Fruit fly (Drosophila melanogaster) whole organism, prepupa: ENCODE data around the gene CG43345.
A peak's percentile ranks its signal among the peaks of the same experiment; 100 is the strongest.

Experiments
- Blimp-1 ChIP-seq: fragments of 200-800 bp; sonication (Bioruptor generic); optimal IDR thresholded peaks from 3 replicates; lab custom pipeline; 2017; ENCODE audit warnings: missing biosample characterization, missing genetic modification characterization, mild to moderate bottlenecking, moderate library complexity, missing genetic modification reagents
- CG10631 ChIP-seq: fragments of 200-800 bp; sonication (Bioruptor generic); optimal IDR thresholded peaks from 2 replicates; lab custom pipeline; 2016; ENCODE audit warnings: missing biosample characterization, missing genetic modification characterization
- CG10669 ChIP-seq: fragments of 200-800 bp; sonication (Bioruptor generic); optimal IDR thresholded peaks from 3 replicates; lab custom pipeline; 2018; ENCODE audit warnings: missing biosample characterization, mild to moderate bottlenecking, missing genetic modification characterization, moderate library complexity
- CG11294 ChIP-seq: fragments of 200-800 bp; sonication (Bioruptor generic); IDR thresholded peaks from 2 replicates; pipeline ENCODE4 v1.3.6; 2022; ENCODE audit warnings: missing biosample characterization, missing genetic modification characterization
- CG11762 ChIP-seq: fragments of 200-800 bp; sonication (Bioruptor generic); optimal IDR thresholded peaks from 3 replicates; lab custom pipeline; 2016; ENCODE audit warnings: missing biosample characterization, missing genetic modification characterization; ENCODE audit not compliant: insufficient read depth
- CG11902 ChIP-seq: fragments of 200-800 bp; sonication (Bioruptor generic); optimal IDR thresholded peaks from 3 replicates; lab custom pipeline; 2016; ENCODE audit warnings: missing biosample characterization, missing genetic modification characterization
- CG15336 ChIP-seq: fragments of 200-800 bp; sonication (Bioruptor generic); IDR thresholded peaks from 2 replicates; pipeline ENCODE4 v1.3.6; 2022; ENCODE audit warnings: missing biosample characterization, missing genetic modification characterization
- CG1621 ChIP-seq: fragments of 200-800 bp; sonication (Bioruptor generic); optimal IDR thresholded peaks from 3 replicates; lab custom pipeline; 2018; ENCODE audit warnings: missing biosample characterization, mild to moderate bottlenecking, missing genetic modification characterization
- CG16779 ChIP-seq: fragments of 200-800 bp; sonication (Bioruptor generic); optimal IDR thresholded peaks from 3 replicates; lab custom pipeline; 2017; ENCODE audit warnings: missing biosample characterization, mild to moderate bottlenecking, missing genetic modification characterization
- CG3032 ChIP-seq: fragments of 200-800 bp; optimal IDR thresholded peaks from 2 replicates; lab custom pipeline; 2019; ENCODE audit warnings: missing biosample characterization, mild to moderate bottlenecking, missing genetic modification characterization, moderate library complexity
- CG31627 ChIP-seq: fragments of 200-800 bp; sonication (Bioruptor generic); optimal IDR thresholded peaks from 3 replicates; lab custom pipeline; 2016; ENCODE audit warnings: missing biosample characterization, missing genetic modification characterization
- CG32006 ChIP-seq: fragments of 200-800 bp; sonication (Bioruptor generic); optimal IDR thresholded peaks from 3 replicates; lab custom pipeline; 2017; ENCODE audit warnings: missing biosample characterization, mild to moderate bottlenecking, missing genetic modification characterization
- CG34406 ChIP-seq: fragments of 200-800 bp; sonication (Bioruptor generic); optimal IDR thresholded peaks from 3 replicates; lab custom pipeline; 2016; ENCODE audit warnings: missing biosample characterization, missing genetic modification characterization
- CG3919 ChIP-seq: fragments of 200-800 bp; sonication (Bioruptor generic); optimal IDR thresholded peaks from 3 replicates; lab custom pipeline; 2016; ENCODE audit warnings: missing biosample characterization, missing genetic modification characterization
- CG4318 ChIP-seq: fragments of 200-800 bp; sonication (Bioruptor generic); optimal IDR thresholded peaks from 3 replicates; lab custom pipeline; 2017; ENCODE audit warnings: missing biosample characterization, mild to moderate bottlenecking, missing genetic modification characterization
- CG6163 ChIP-seq: fragments of 200-800 bp; sonication (Bioruptor generic); IDR thresholded peaks from 3 replicates; pipeline ENCODE4 v1.3.6; 2022; ENCODE audit warnings: missing biosample characterization, missing genetic modification characterization
- CG6276 ChIP-seq: fragments of 200-800 bp; sonication (Bioruptor generic); optimal IDR thresholded peaks from 2 replicates; lab custom pipeline; 2017; ENCODE audit warnings: missing biosample characterization, mild to moderate bottlenecking, missing genetic modification characterization
- CG6854 ChIP-seq: fragments of 200-800 bp; sonication (Bioruptor generic); optimal IDR thresholded peaks from 2 replicates; lab custom pipeline; 2017; ENCODE audit warnings: missing biosample characterization, mild to moderate bottlenecking, missing genetic modification characterization
- CG7368 ChIP-seq: fragments of 200-800 bp; sonication (Bioruptor generic); optimal IDR thresholded peaks from 3 replicates; lab custom pipeline; 2016; ENCODE audit warnings: missing biosample characterization, missing genetic modification characterization
- CG8119 ChIP-seq: fragments of 200-800 bp; sonication (Bioruptor generic); IDR thresholded peaks from 3 replicates; pipeline ENCODE4 v1.3.6; 2022; ENCODE audit warnings: missing biosample characterization, missing genetic modification characterization
- CG8632 ChIP-seq: fragments of 200-800 bp; sonication (Bioruptor generic); optimal IDR thresholded peaks from 3 replicates; lab custom pipeline; 2016; ENCODE audit warnings: missing biosample characterization, missing genetic modification characterization
- CG9139 ChIP-seq: fragments of 200-800 bp; sonication (Bioruptor generic); optimal IDR thresholded peaks from 3 replicates; lab custom pipeline; 2017; ENCODE audit warnings: missing biosample characterization, mild to moderate bottlenecking, missing genetic modification characterization
- Eip75B ChIP-seq: fragments of 200-800 bp; sonication (Bioruptor generic); optimal IDR thresholded peaks from 3 replicates; lab custom pipeline; 2016; ENCODE audit warnings: missing biosample characterization, missing genetic modification characterization
- Eip93F ChIP-seq: fragments of 200-800 bp; sonication (Bioruptor generic); optimal IDR thresholded peaks from 2 replicates; lab custom pipeline; 2016; ENCODE audit warnings: missing biosample characterization, mild to moderate bottlenecking, missing genetic modification characterization
- Ets21C ChIP-seq: fragments of 200-800 bp; sonication (Bioruptor generic); optimal IDR thresholded peaks from 3 replicates; lab custom pipeline; 2016; ENCODE audit warnings: missing biosample characterization, missing genetic modification characterization
- Ets96B ChIP-seq: fragments of 200-800 bp; optimal IDR thresholded peaks from 2 replicates; lab custom pipeline; 2019; ENCODE audit warnings: missing biosample characterization, mild to moderate bottlenecking, missing genetic modification characterization, moderate library complexity
- Gug ChIP-seq: fragments of 200-800 bp; sonication (Bioruptor generic); IDR thresholded peaks from 2 replicates; pipeline ENCODE4 v1.3.6; 2022; ENCODE audit warnings: missing biosample characterization, missing genetic modification characterization
- Hr39 ChIP-seq: fragments of 200-800 bp; sonication (Bioruptor generic); optimal IDR thresholded peaks from 2 replicates; lab custom pipeline; 2016; ENCODE audit warnings: missing biosample characterization, missing genetic modification characterization
- Hr4 ChIP-seq: fragments of 200-800 bp; sonication (Bioruptor generic); optimal IDR thresholded peaks from 3 replicates; lab custom pipeline; 2016; ENCODE audit warnings: missing biosample characterization, missing genetic modification characterization
- Lpt ChIP-seq: fragments of 200-800 bp; sonication (Bioruptor generic); optimal IDR thresholded peaks from 3 replicates; lab custom pipeline; 2016; ENCODE audit warnings: missing biosample characterization, missing genetic modification characterization
- OdsH ChIP-seq: fragments of 200-800 bp; sonication (Bioruptor generic); optimal IDR thresholded peaks from 3 replicates; lab custom pipeline; 2016; ENCODE audit warnings: missing biosample characterization, missing genetic modification characterization
- Sox14 ChIP-seq: fragments of 200-800 bp; sonication (Bioruptor generic); optimal IDR thresholded peaks from 3 replicates; lab custom pipeline; 2016; ENCODE audit warnings: missing biosample characterization, missing genetic modification characterization
- Sox15 ChIP-seq: fragments of 200-800 bp; sonication (Bioruptor generic); optimal IDR thresholded peaks from 3 replicates; lab custom pipeline; 2016; ENCODE audit warnings: missing biosample characterization, missing genetic modification characterization
- achi ChIP-seq: fragments of 200-800 bp; sonication (Bioruptor generic); optimal IDR thresholded peaks from 3 replicates; lab custom pipeline; 2016; ENCODE audit warnings: missing biosample characterization, missing genetic modification characterization
- acj6 ChIP-seq: fragments of 200-800 bp; sonication (Bioruptor generic); optimal IDR thresholded peaks from 3 replicates; lab custom pipeline; 2016; ENCODE audit warnings: missing biosample characterization, missing genetic modification characterization
- cyc ChIP-seq: fragments of 200-800 bp; sonication (Bioruptor generic); optimal IDR thresholded peaks from 3 replicates; lab custom pipeline; 2016; ENCODE audit warnings: missing biosample characterization, missing genetic modification characterization
- dac ChIP-seq: fragments of 200-800 bp; sonication (Bioruptor generic); optimal IDR thresholded peaks from 2 replicates; lab custom pipeline; 2017; ENCODE audit warnings: missing biosample characterization, mild to moderate bottlenecking, missing genetic modification characterization
- dsx ChIP-seq: fragments of 200-800 bp; optimal IDR thresholded peaks from 3 replicates; lab custom pipeline; 2019; ENCODE audit warnings: missing biosample characterization, mild to moderate bottlenecking, missing genetic modification characterization, moderate library complexity; ENCODE audit not compliant: poor library complexity, severe bottlenecking
- eg ChIP-seq: fragments of 200-800 bp; sonication (Bioruptor generic); IDR thresholded peaks from 3 replicates; pipeline ENCODE4 v1.3.6; 2022; ENCODE audit warnings: missing biosample characterization, missing genetic modification characterization
- esn ChIP-seq: fragments of 200-800 bp; sonication (Bioruptor generic); optimal IDR thresholded peaks from 2 replicates; lab custom pipeline; 2016; ENCODE audit warnings: missing biosample characterization, mild to moderate bottlenecking, missing genetic modification characterization, moderate library complexity
- fd59A ChIP-seq: fragments of 200-800 bp; sonication (Bioruptor generic); optimal IDR thresholded peaks from 2 replicates; lab custom pipeline; 2017; ENCODE audit warnings: missing biosample characterization, mild to moderate bottlenecking, missing genetic modification characterization, missing genetic modification reagents
- fd85E ChIP-seq: fragments of 200-800 bp; sonication (Bioruptor generic); optimal IDR thresholded peaks from 3 replicates; lab custom pipeline; 2016; ENCODE audit warnings: missing biosample characterization, missing genetic modification characterization
- fkh ChIP-seq: fragments of 200-800 bp; sonication (Bioruptor generic); optimal IDR thresholded peaks from 3 replicates; lab custom pipeline; 2017; ENCODE audit warnings: missing biosample characterization, mild to moderate bottlenecking, missing genetic modification characterization, moderate library complexity
- net ChIP-seq: fragments of 200-800 bp; sonication (Bioruptor generic); optimal IDR thresholded peaks from 3 replicates; lab custom pipeline; 2016; ENCODE audit warnings: missing biosample characterization, missing genetic modification characterization
- pdm3 ChIP-seq: fragments of 200-800 bp; sonication (Bioruptor generic); optimal IDR thresholded peaks from 3 replicates; lab custom pipeline; 2016; ENCODE audit warnings: missing biosample characterization, missing genetic modification characterization
- salr ChIP-seq, 2 experiments: fragments of 200-800 bp; sonication (Bioruptor generic); optimal IDR thresholded peaks; 3 replicates each; lab custom pipeline; 2016 to 2018; ENCODE audit warnings: missing biosample characterization in 2 of 2, missing genetic modification characterization in 2 of 2, mild to moderate bottlenecking in 1 of 2
- spab ChIP-seq: fragments of 200-800 bp; sonication (Bioruptor generic); optimal IDR thresholded peaks from 2 replicates; lab custom pipeline; 2017; ENCODE audit warnings: missing biosample characterization, mild to moderate bottlenecking, missing genetic modification characterization, missing genetic modification reagents
- svp ChIP-seq: fragments of 200-800 bp; sonication (Bioruptor generic); peaks from one replicate; lab custom pipeline; 2016; ENCODE audit warnings: missing biosample characterization, missing genetic modification characterization
- vri ChIP-seq: fragments of 200-800 bp; sonication (Bioruptor generic); optimal IDR thresholded peaks from 3 replicates; lab custom pipeline; 2016; ENCODE audit warnings: missing biosample characterization, mild to moderate bottlenecking, missing genetic modification characterization

CG43345 gene

DNA sequence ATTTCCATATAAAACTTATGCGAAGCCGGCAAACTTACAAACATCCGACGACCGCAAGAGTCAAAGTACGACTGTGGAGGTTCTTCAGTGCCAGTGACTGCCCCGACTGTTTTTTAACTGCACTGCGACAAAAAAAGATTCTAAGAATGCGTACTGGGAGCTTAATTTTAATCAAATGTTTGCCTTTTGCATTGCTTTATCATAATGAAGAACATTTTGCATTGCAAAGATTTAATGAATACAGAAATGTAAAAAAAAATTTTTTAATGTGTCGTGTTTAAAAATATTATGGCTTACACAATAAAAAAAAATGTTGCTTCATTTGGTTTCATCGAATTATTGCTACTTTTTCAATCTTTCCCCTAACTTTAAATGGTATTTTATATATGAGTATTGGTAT lies 28.8 kb upstream of the CG43345 start (continued):
- TF ChIP-seq Ets21C (GFP tag; lab: Kevin White, UChicago) (peak; percentile 5), Hr39 (GFP tag; lab: Kevin White, UChicago) (no peak), CG8119 (GFP tag; lab: Robert Waterston, UW) (0 out of 3 replicates have a peak, but pooled peaks have one; percentile 43), Sox14 (peak; percentile 26), Blimp-1 (GFP tag; lab: Kevin White, UChicago) (no peak), Sox15 (no peak), spab (GFP tag; lab: Kevin White, UChicago) (no peak), Ets96B (tag; lab: Kevin White, UChicago) (no peak), eg (GFP tag; lab: Robert Waterston, UW) (peak; percentile 61; the same call in 2 of the 3 replicates), salr (GFP tag; optimal IDR thresholded peaks at IDR 0.05; lab: Kevin White, UChicago) (no peak), vri (GFP tag; lab: Kevin White, UChicago) (no peak), cyc (GFP tag; lab: Kevin White, UChicago) (peak; percentile 10), CG6276 (GFP tag; lab: Kevin White, UChicago) (peak; percentile 36), Gug (GFP tag; lab: Robert Waterston, UW) (no peak), dac (no peak), esn (GFP tag; lab: Kevin White, UChicago) (no peak), CG4318 (peak; percentile 23), CG11294 (GFP tag; lab: Robert Waterston, UW) (0 out of 2 replicates have a peak, but pooled peaks have one; percentile 10), svp (GFP tag; lab: Kevin White, UChicago) (peak; percentile 71), CG8632 (GFP tag; lab: Kevin White, UChicago) (no peak), CG1621 (no peak), fkh (no peak), CG6854 (GFP tag; lab: Kevin White, UChicago) (no peak), Hr4 (GFP tag; lab: Kevin White, UChicago) (peak; percentile 52), Eip93F (no peak), pdm3 (peak; percentile 21), CG10631 (peak; percentile 17), CG32006 (GFP tag; lab: Kevin White, UChicago) (peak; percentile 56), Eip75B (GFP tag; lab: Kevin White, UChicago) (no peak), CG10669 (peak; percentile 22), dsx (GFP tag; lab: Kevin White, UChicago) (no peak), CG9139 (no peak), CG3032 (tag; lab: Kevin White, UChicago) (no peak), achi (GFP tag; lab: Kevin White, UChicago) (peak; percentile 35), acj6 (peak; percentile 35), CG11902 (GFP tag; lab: Kevin White, UChicago) (no peak), OdsH (GFP tag; lab: Kevin White, UChicago) (peak; percentile 34), CG11762 (peak; percentile 38), Lpt (peak; percentile 28), CG15336 (peak; percentile 49), CG31627 (GFP tag; lab: Kevin White, UChicago) (peak; percentile 3), fd85E (GFP tag; lab: Kevin White, UChicago) (no peak), CG34406 (GFP tag; lab: Kevin White, UChicago) (no peak)
- TF ChIP-seq, all 60 proteins: peak for 29

- TF ChIP-seq Eip75B (GFP tag; lab: Kevin White, UChicago), result no peak
- peak; percentile 37 for TF ChIP-seq CG3919 (GFP tag; lab: Kevin White, UChicago)
- TF ChIP-seq CG8632 (GFP tag; lab: Kevin White, UChicago), result no peak
- peak; percentile 18 for TF ChIP-seq CG6276 (GFP tag; lab: Kevin White, UChicago)
- TF ChIP-seq Sox15, result no peak
- peak; percentile 14 for TF ChIP-seq net (GFP tag; lab: Kevin White, UChicago)
- peak; percentile 34 for TF ChIP-seq pdm3
- TF ChIP-seq fd85E (GFP tag; lab: Kevin White, UChicago), result no peak
- peak; percentile 25 for TF ChIP-seq esn (GFP tag; lab: Kevin White, UChicago)
- peak; percentile 29 for TF ChIP-seq fkh
- no peak for TF ChIP-seq Lpt
- no peak for TF ChIP-seq CG6163
- no peak for TF ChIP-seq dsx (GFP tag; lab: Kevin White, UChicago)
- no peak for TF ChIP-seq CG7368
- TF ChIP-seq Ets96B (tag; lab: Kevin White, UChicago), result peak; percentile 38
- TF ChIP-seq acj6, result peak; percentile 25
- no peak for TF ChIP-seq CG11762
- TF ChIP-seq Hr4 (GFP tag; lab: Kevin White, UChicago), result peak; percentile 53
- no peak for TF ChIP-seq salr (GFP tag; optimal IDR thresholded peaks at IDR 0.05; lab: Kevin White, UChicago)
- no peak for TF ChIP-seq Ets21C (GFP tag; lab: Kevin White, UChicago)
- TF ChIP-seq fd59A (GFP tag; lab: Kevin White, UChicago), result no peak
- peak; percentile 35 for TF ChIP-seq CG4318
- no peak for TF ChIP-seq CG16779 (tag; lab: Kevin White, UChicago)
- peak; percentile 31 for TF ChIP-seq CG3032 (tag; lab: Kevin White, UChicago)
- TF ChIP-seq Sox14, result peak; percentile 18
- peak; percentile 19 for TF ChIP-seq svp (GFP tag; lab: Kevin White, UChicago)
Measured at dm6 chr2L:21196511-21196910, 28.1 kb upstream of the CG43345 start.
